Fruit fly (Drosophila melanogaster): Measurements from ENCODE around the gene Top1.

dm6 chrX:15334999-15335398, 15.7 kb downstream of the Top1 start:
- TF ChIP-seq CG4730 (GFP tag; IDR thresholded peaks at IDR 0.05): no peak
- TF ChIP-seq ci (GFP tag; IDR thresholded peaks at IDR 0.05): no peak
- no peak for TF ChIP-seq HLH54F (GFP tag; optimal IDR thresholded peaks at IDR 0.05)
- TF ChIP-seq CG13624 (GFP tag; optimal IDR thresholded peaks at IDR 0.05): no peak
- TF ChIP-seq CG32532 (GFP tag; IDR thresholded peaks at IDR 0.05): no peak
- no peak for TF ChIP-seq tin (GFP tag; optimal IDR thresholded peaks at IDR 0.05)
- no peak for TF ChIP-seq CG8924 (tag; optimal IDR thresholded peaks at IDR 0.05)
- no peak for TF ChIP-seq Drgx (GFP tag; IDR thresholded peaks at IDR 0.05)
- TF ChIP-seq wor (GFP tag; IDR thresholded peaks at IDR 0.05): no peak
- TF ChIP-seq CG33557 (GFP tag; optimal IDR thresholded peaks at IDR 0.05): no peak
- no peak for TF ChIP-seq Asciz (GFP tag; optimal IDR thresholded peaks at IDR 0.05)
- TF ChIP-seq nerfin-1 (tag; optimal IDR thresholded peaks at IDR 0.05): no peak
- no peak for TF ChIP-seq CG6272 (GFP tag; IDR thresholded peaks at IDR 0.05)
